Fruit fly (Drosophila melanogaster) whole organism, larva: ENCODE results near the gene CG8673.

Experiments
- noc ChIP-seq: fragments of 200-800 bp; sonication (Bioruptor generic); optimal IDR thresholded peaks from 3 replicates; lab custom pipeline; 2019; ENCODE audit warnings: missing biosample characterization, mild to moderate bottlenecking, missing genetic modification characterization, moderate library complexity

Gene CG8673

DNA sequence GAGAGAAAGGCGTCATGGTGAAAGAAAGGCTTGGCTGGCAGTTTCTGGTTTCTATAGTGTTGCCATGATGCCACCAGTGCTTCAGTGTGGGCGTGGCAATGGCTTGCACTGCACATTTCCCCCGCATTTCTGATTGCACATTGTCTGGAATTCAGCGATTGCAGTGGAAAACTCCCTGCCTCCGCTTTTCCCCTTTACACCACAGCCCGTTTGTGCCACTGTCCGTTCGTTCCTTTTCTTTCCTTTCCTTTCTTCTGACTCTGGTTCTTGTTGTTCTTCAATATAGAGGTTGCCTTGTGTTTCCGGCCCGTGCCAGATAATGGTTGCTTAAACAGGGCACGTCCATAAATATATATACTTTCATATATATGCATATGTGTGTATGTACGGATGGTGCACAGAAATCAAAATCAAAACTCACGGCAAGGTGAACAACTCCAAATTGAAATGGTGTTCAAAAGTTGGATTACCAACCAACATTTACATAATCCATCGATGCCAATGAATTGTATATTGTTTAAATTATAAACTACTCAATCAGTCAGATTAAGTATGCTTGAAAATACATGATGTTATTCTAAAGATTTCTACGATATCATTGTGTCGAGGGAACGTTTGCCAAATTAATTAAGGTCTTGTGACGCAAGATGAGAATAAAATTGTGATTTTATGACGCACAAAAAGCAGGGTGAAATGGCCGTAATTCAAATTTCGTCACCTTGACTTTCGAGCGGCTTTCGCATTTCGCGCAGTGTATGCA lies 30.8 kb upstream of the CG8673 start:
- TF ChIP-seq noc (tag; lab: Kevin White, UChicago), result no peak

DNA sequence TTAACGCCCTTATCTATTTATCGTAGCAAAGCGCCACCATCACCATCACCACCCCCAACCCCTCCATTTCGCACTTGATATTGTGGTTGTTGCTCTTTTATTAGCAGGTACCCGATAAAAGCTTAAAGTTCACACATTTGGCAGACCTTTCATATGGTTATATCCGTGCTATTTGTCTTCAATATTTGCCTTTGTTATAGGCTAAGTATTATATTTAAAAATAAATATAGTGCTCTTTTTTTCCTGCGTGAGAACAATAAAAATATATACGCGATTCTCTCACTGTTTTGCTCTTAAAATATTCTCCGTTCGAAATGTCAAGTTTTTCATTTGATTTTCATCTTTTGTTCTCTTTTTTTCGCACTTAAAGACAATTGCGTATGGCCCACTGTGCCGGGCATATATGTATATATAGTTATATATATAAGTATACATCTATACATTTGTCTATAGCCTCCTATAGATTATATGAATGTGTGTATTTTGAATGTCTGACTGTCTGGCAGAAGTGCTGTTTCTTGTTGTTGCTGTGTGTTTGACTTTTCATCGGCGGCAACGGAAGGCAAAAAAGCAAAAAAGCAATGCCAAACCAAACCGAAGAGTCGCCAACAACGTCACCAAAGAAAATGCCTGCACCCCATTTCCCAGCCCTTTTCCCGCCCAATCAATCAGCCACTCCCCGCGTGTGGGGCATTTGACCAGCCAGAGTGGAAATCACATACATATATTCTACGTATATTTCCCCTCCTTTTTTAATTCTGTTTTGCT lies 29.9 kb upstream of the CG8673 start:
- TF ChIP-seq noc (tag; lab: Kevin White, UChicago), result no peak

DNA sequence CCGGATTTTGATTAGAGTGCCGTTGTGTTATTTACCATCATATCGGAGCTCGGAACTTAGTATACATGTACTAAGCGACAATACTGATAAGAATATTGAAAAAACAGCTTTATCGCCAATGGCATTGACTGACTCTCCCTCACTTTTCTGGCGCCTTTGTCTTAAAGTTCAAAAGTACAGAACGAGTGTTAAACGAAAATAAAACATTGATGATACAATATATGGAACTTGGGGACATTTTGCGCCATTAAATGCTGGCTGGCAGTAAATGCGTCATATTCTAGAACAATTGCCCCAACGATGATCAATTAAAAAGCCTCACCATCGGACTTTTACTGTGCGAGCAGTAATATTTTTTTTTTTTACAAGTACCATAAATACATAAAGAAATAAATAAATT lies 29.0 kb upstream of the CG8673 start:
- no peak for TF ChIP-seq noc (tag; lab: Kevin White, UChicago)

DNA sequence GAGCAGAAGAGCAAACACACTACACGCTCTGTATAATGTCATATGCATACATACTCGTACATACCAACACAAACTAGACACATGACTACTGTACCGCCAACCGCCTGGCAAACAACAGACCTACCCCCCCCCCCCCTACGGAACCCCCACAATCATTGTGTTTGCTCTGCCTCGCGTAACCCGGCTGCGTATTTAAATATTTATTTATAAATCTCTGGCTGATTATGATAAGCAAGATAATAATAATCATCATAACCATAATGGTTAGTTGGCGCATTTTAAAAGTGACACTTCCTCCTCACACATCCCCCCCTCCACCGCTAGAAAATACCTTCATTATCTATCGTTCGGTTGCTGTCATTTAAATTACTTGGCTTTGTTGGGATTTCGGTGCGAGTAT lies 26.7 kb upstream of the CG8673 start:
- TF ChIP-seq noc (tag; lab: Kevin White, UChicago), result peak; percentile 84

- no peak for TF ChIP-seq noc (tag; lab: Kevin White, UChicago)
Measured at dm6 chr2L:8097964-8098945, 25.9 kb upstream of the CG8673 start.

- TF ChIP-seq noc (tag; lab: Kevin White, UChicago), result no peak
Measured at dm6 chr2L:8099050-8099449, 25.1 kb upstream of the CG8673 start.

DNA sequence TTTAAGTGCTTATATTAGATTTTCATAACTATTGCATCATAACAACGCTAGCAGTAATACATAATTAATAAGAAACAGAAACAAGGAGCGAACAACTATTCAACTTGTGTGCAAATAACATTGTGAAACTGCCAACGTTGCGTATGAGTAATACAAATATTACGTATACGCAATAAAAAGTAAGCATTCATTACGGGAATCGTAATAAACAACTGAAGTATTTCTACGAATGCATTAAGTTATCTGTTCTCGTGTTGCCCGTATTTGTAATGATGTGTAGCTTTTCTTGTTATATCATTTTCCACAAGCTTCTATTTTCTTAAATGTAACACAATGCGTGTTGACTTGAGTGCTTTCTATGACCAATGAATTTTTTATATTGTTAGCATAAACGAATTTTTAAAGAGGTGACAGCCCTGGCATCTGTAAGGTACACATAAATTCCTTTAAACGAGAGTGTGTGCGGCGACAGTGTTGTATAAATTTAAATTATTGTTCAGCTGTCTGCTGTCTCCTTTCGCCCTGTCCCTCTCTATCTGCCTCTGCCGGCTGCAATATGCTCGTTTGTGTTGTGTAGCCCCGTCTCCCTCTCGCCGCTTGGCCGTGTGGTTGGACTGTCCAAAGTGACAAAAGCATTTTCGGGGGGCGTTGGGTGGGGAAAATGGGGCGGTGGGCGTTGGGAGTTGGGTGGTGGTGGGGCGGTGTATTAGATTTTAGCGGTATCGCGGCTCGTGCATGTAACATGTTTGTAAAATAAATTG lies 24.3 kb upstream of the CG8673 start:
- TF ChIP-seq noc (tag; lab: Kevin White, UChicago), result no peak

DNA sequence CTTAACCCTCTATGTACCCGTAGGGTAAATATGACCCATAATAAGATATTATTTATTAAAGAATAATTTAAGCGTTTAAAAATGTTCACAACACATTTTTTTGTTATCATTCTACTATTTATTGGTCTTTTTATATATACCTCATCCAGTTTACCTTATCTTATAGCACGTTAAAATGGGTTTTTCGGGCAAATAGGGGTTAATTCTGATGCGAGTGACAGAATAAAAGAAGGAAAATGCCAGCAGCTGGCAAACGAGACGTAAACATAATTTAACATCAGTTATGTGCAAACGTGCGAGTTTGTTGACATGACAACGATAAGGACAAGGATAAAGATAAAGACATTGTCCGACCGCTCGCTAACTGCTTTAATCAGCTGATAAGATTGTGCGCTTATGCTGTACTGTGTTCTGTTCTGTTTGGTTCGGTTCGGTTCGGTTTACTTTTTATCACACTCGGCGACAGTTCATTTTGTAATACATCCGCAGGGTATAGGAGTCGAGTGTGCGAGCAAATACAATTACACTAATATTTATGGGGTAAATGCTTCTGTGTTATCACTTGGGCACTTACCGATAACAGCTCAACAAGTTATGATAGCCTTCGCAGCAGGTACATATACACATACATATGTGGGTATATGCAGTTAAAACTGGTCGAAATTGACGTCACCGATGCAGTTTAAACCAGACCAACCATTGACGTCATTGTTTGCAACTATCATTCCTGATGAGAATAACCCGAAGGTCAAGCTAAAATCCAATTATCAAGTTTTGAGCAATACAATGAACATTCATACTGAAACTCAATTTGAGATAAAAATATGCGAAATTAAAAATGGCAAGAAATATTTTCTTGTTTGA lies 23.4 kb upstream of the CG8673 start:
- TF ChIP-seq noc (tag; lab: Kevin White, UChicago), result peak; percentile 64

DNA sequence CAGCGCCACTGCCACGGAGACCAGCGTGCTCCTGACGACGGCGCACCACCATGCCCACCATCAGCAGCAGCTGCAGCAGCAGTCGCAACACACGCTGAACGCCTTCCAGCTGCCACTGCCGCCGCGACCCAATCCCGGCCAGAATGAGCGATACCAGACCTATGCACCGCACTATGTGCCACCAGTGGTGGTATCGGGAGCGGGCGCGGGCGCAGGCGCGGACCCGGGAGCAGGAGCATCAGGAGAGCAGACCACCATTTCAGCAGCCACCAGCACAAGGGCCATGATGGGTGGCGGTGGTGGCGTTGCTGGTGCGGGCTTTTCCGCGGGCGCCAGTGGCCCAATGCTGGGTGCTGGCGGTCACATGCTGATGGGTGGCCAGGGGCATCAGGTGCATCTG lies 21.1 kb upstream of the CG8673 start:
- no peak for TF ChIP-seq noc (tag; lab: Kevin White, UChicago)

- TF ChIP-seq noc (tag; lab: Kevin White, UChicago), result no peak
Measured at dm6 chr2L:8104094-8104493, 20.0 kb upstream of the CG8673 start.

dm6 chr2L:8104706-8105105 lies 19.4 kb upstream of the CG8673 start:
- no peak for TF ChIP-seq noc (tag; lab: Kevin White, UChicago)

DNA sequence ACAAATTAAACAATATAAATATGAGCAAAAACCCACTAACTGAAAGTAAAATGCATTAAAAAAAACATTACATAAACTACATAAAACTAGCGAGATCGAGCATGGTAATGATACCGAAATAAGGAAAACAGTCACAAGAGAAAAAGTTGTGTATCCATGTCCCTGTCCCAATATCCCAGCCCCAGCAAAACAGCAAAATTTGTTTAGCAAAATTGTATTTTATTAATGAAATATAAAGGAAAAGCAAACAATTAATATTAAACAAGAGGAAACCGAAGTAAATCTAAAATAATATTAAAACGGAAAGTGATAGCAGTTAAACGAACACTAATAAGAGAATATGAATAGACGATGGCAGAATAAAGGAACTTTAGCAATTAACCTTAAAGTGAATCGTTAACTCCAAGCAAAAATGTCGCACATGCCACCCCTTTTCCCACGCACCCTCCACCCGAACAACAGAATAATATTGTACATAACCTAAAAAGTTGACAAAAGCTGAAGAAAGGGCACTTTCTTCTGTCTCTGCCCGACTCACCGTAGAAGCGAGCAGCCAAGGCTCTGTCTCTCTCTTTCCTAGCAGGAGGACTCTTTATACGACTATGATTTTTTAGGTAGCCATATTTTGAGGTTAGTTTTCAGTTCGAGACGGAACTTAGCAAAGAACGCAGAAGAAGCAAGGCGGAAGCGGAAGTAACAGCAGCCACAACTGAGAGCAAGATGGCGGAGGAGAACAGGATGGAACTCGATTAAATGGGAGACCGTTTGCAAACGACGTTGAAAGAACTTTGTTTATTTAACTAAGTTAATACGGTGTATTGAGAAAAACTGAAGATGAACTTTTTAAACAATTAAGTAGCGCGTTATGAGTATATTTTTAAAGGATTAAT lies 13.3 kb upstream of the CG8673 start:
- TF ChIP-seq noc (tag; lab: Kevin White, UChicago), result no peak

dm6 chr2L:8116632-8117193 lies 7.4 kb upstream of the CG8673 start:
- peak; percentile 41 for TF ChIP-seq noc (tag; lab: Kevin White, UChicago)
